Fruit fly (Drosophila melanogaster) whole organism, embryonic: Measurements from ENCODE around the gene CG31100.
A peak's percentile ranks its signal among the peaks of the same experiment; 100 is the strongest.

Experiments used
- Bdp1 ChIP-seq: fragments of 200-800 bp; sonication (Bioruptor generic); optimal IDR thresholded peaks from 3 replicates; lab custom pipeline; 2016; ENCODE audit warnings: missing biosample characterization, missing genetic modification characterization
- CG1024 ChIP-seq: fragments of 200-800 bp; sonication (Bioruptor generic); IDR thresholded peaks from 2 replicates; pipeline ENCODE4 v1.3.6; 2022; ENCODE audit warnings: missing biosample characterization, missing genetic modification characterization
- CG10654 ChIP-seq: fragments of 200-800 bp; sonication (Bioruptor generic); optimal IDR thresholded peaks from 2 replicates; lab custom pipeline; 2016; ENCODE audit warnings: missing biosample characterization, missing genetic modification characterization
- CG11093 ChIP-seq: fragments of 200-800 bp; sonication (Bioruptor generic); IDR thresholded peaks from 3 replicates; pipeline ENCODE4 v1.3.6; 2022; ENCODE audit warnings: missing biosample characterization, missing genetic modification characterization
- CG12659 ChIP-seq: fragments of 200-800 bp; sonication (Bioruptor generic); optimal IDR thresholded peaks from 3 replicates; lab custom pipeline; 2017; ENCODE audit warnings: mild to moderate bottlenecking, missing biosample characterization, missing genetic modification reagents, missing genetic modification characterization
- CG12769 ChIP-seq: fragments of 200-800 bp; sonication (Bioruptor generic); optimal IDR thresholded peaks from 2 replicates; lab custom pipeline; 2019; ENCODE audit warnings: missing biosample characterization, mild to moderate bottlenecking, missing genetic modification characterization, moderate library complexity
- CG13624 ChIP-seq: fragments of 200-800 bp; sonication (Bioruptor generic); optimal IDR thresholded peaks from 2 replicates; lab custom pipeline; 2016; ENCODE audit warnings: missing biosample characterization, missing genetic modification characterization
- CG16813 ChIP-seq: fragments of 200-800 bp; sonication (Bioruptor generic); IDR thresholded peaks from 3 replicates; pipeline ENCODE4 v1.3.6; 2022; ENCODE audit warnings: missing biosample characterization, missing genetic modification characterization; ENCODE audit not compliant: partially characterized antibody
- CG18262 ChIP-seq: fragments of 200-800 bp; optimal IDR thresholded peaks from 3 replicates; lab custom pipeline; 2019; ENCODE audit warnings: missing biosample characterization, mild to moderate bottlenecking, missing genetic modification characterization, moderate library complexity
- CG18619 ChIP-seq: fragments of 200-800 bp; sonication (Bioruptor generic); optimal IDR thresholded peaks from 3 replicates; lab custom pipeline; 2017; ENCODE audit warnings: missing biosample characterization, mild to moderate bottlenecking, missing genetic modification characterization
- CG2875 ChIP-seq: fragments of 200-800 bp; sonication (Bioruptor generic); optimal IDR thresholded peaks from 2 replicates; lab custom pipeline; 2017; ENCODE audit warnings: missing biosample characterization, mild to moderate bottlenecking, missing genetic modification characterization, missing genetic modification reagents
- CG3163 ChIP-seq: fragments of 200-800 bp; sonication (Bioruptor generic); optimal IDR thresholded peaks from 3 replicates; lab custom pipeline; 2016; ENCODE audit warnings: missing biosample characterization, missing genetic modification characterization
- CG3281 ChIP-seq: fragments of 200-800 bp; sonication (Bioruptor generic); optimal IDR thresholded peaks from 3 replicates; lab custom pipeline; 2017; ENCODE audit warnings: missing biosample characterization, mild to moderate bottlenecking, missing genetic modification characterization
- CG3847 ChIP-seq: fragments of 200-800 bp; sonication (Bioruptor generic); IDR thresholded peaks from 2 replicates; pipeline ENCODE4 v1.3.6; 2022; ENCODE audit warnings: missing biosample characterization, missing genetic modification characterization
- CG42726 ChIP-seq: fragments of 200-800 bp; sonication (Bioruptor generic); IDR thresholded peaks from 2 replicates; pipeline ENCODE4 v1.3.6; 2022; ENCODE audit warnings: missing biosample characterization, missing genetic modification characterization; ENCODE audit not compliant: partially characterized antibody
- CG4282 ChIP-seq: fragments of 200-800 bp; sonication (Bioruptor generic); optimal IDR thresholded peaks from 2 replicates; lab custom pipeline; 2016; ENCODE audit warnings: missing biosample characterization, missing genetic modification characterization
- CG5180 ChIP-seq: fragments of 200-800 bp; sonication (Bioruptor generic); optimal IDR thresholded peaks from 3 replicates; lab custom pipeline; 2017; ENCODE audit warnings: missing biosample characterization, missing genetic modification characterization, mild to moderate bottlenecking, moderate library complexity, missing genetic modification reagents
- CG5953 ChIP-seq: fragments of 200-800 bp; sonication (Bioruptor generic); IDR thresholded peaks from 2 replicates; pipeline ENCODE4 v1.3.6; 2022; ENCODE audit warnings: missing biosample characterization, missing genetic modification characterization
- CG6689 ChIP-seq: fragments of 200-800 bp; sonication (Bioruptor generic); IDR thresholded peaks from 2 replicates; pipeline ENCODE4 v1.3.6; 2022; ENCODE audit warnings: missing biosample characterization, missing genetic modification characterization
- CG6765 ChIP-seq: fragments of 200-800 bp; sonication (Bioruptor generic); optimal IDR thresholded peaks from 3 replicates; lab custom pipeline; 2017; ENCODE audit warnings: missing biosample characterization, mild to moderate bottlenecking, missing genetic modification characterization
- CG7745 ChIP-seq: fragments of 200-800 bp; sonication (Bioruptor generic); optimal IDR thresholded peaks from 2 replicates; lab custom pipeline; 2018; ENCODE audit warnings: missing biosample characterization, mild to moderate bottlenecking, missing genetic modification characterization, moderate library complexity
- CG8290 ChIP-seq, 3 experiments: fragments of 200-800 bp; sonication (Bioruptor generic); optimal IDR thresholded peaks; 2 replicates each; lab custom pipeline; 2016 to 2019; ENCODE audit warnings: missing biosample characterization in 3 of 3, missing genetic modification characterization in 3 of 3, mild to moderate bottlenecking in 2 of 3, moderate library complexity in 1 of 3
- CG8388 ChIP-seq: fragments of 200-800 bp; sonication (Bioruptor generic); optimal IDR thresholded peaks from 2 replicates; lab custom pipeline; 2019; ENCODE audit warnings: missing biosample characterization, mild to moderate bottlenecking, missing genetic modification characterization, moderate library complexity
- CG8944 ChIP-seq: fragments of 200-800 bp; sonication (Bioruptor generic); optimal IDR thresholded peaks from 3 replicates; lab custom pipeline; 2016; ENCODE audit warnings: missing biosample characterization, missing genetic modification characterization
- Camta ChIP-seq: fragments of 200-800 bp; sonication (Bioruptor generic); optimal IDR thresholded peaks from 2 replicates; lab custom pipeline; 2016; ENCODE audit warnings: missing biosample characterization, missing genetic modification characterization
- CoRest ChIP-seq: fragments of 200-800 bp; sonication (Bioruptor generic); optimal IDR thresholded peaks from 3 replicates; lab custom pipeline; 2018; ENCODE audit warnings: missing biosample characterization, mild to moderate bottlenecking, missing genetic modification characterization, moderate library complexity
- D ChIP-seq, 2 experiments: fragments of 200-800 bp in 1 of 2; fragments of >200 bp in 1 of 2; sonication (Bioruptor generic) in 1 of 2; optimal IDR thresholded peaks; 2 replicates in 1 of 2; 3 replicates in 1 of 2; lab custom pipeline; 2017; ENCODE audit warnings: mild to moderate bottlenecking in 1 of 2, missing biosample characterization in 1 of 2, missing genetic modification characterization in 1 of 2, missing genetic modification reagents in 1 of 2
- Dll ChIP-seq: fragments of 200-800 bp; sonication (Bioruptor generic); IDR thresholded peaks from 4 replicates; pipeline ENCODE4 v1.3.6; 2022; ENCODE audit warnings: missing biosample characterization, missing genetic modification characterization; ENCODE audit not compliant: partially characterized antibody
- Jarid2 ChIP-seq: fragments of 200-800 bp; sonication (Bioruptor generic); optimal IDR thresholded peaks from 3 replicates; lab custom pipeline; 2017; ENCODE audit warnings: mild to moderate bottlenecking, missing biosample characterization, missing genetic modification reagents, missing genetic modification characterization
- MTF-1 ChIP-seq: fragments of 200-800 bp; sonication (Bioruptor generic); optimal IDR thresholded peaks from 2 replicates; lab custom pipeline; 2018; ENCODE audit warnings: missing biosample characterization, mild to moderate bottlenecking, missing genetic modification characterization, borderline replicate concordance
- Mes4 ChIP-seq: fragments of 200-800 bp; sonication (Bioruptor generic); optimal IDR thresholded peaks from 2 replicates; lab custom pipeline; 2016; ENCODE audit warnings: missing biosample characterization, missing genetic modification characterization
- Rfx ChIP-seq: fragments of 200-800 bp; sonication (Bioruptor generic); IDR thresholded peaks from 2 replicates; pipeline ENCODE4 v1.3.6; 2022; ENCODE audit warnings: missing biosample characterization, missing genetic modification characterization
- cad ChIP-seq: fragments of >200 bp; optimal IDR thresholded peaks from 2 replicates; lab custom pipeline; 2017; ENCODE audit warnings: missing biosample characterization, missing genetic modification characterization
- chif ChIP-seq, 2 experiments: fragments of 200-800 bp; sonication (Bioruptor generic); optimal IDR thresholded peaks; 3 replicates each; lab custom pipeline; 2016; ENCODE audit warnings: missing biosample characterization in 2 of 2, missing genetic modification characterization in 2 of 2
- eyg ChIP-seq: fragments of 200-800 bp; sonication (Bioruptor generic); optimal IDR thresholded peaks from 3 replicates; lab custom pipeline; 2016; ENCODE audit warnings: missing biosample characterization, missing genetic modification characterization
- gsb ChIP-seq: fragments of 200-800 bp; sonication (Bioruptor generic); IDR thresholded peaks from 2 replicates; pipeline ENCODE4 v1.3.6; 2022; ENCODE audit warnings: missing biosample characterization, missing genetic modification characterization
- her ChIP-seq: fragments of 200-800 bp; sonication (Bioruptor generic); optimal IDR thresholded peaks from 2 replicates; lab custom pipeline; 2016; ENCODE audit warnings: missing biosample characterization, missing genetic modification characterization
- hkb ChIP-seq, 2 experiments: fragments of 200-800 bp in 1 of 2; fragments of >200 bp in 1 of 2; sonication (Bioruptor generic) in 1 of 2; IDR thresholded peaks in 1 of 2; optimal IDR thresholded peaks in 1 of 2; 2 replicates each; pipeline versions ENCODE4 v1.3.6 to Lab custom; 2017 to 2022; ENCODE audit warnings: missing biosample characterization in 1 of 2, missing genetic modification characterization in 1 of 2
- hth ChIP-seq: fragments of >200 bp; optimal IDR thresholded peaks from 2 replicates; lab custom pipeline; 2017; ENCODE audit warnings: inconsistent platforms
- lbe ChIP-seq: fragments of 200-800 bp; sonication (Bioruptor generic); optimal IDR thresholded peaks from 2 replicates; lab custom pipeline; 2016; ENCODE audit warnings: missing biosample characterization, mild to moderate bottlenecking, missing genetic modification characterization
- luna ChIP-seq: fragments of 200-800 bp; sonication (Bioruptor generic); optimal IDR thresholded peaks from 2 replicates; lab custom pipeline; 2016; ENCODE audit warnings: missing biosample characterization, missing genetic modification characterization
- nerfin-1 ChIP-seq: fragments of 200-800 bp; sonication (Bioruptor generic); optimal IDR thresholded peaks from 3 replicates; lab custom pipeline; 2019; ENCODE audit warnings: missing biosample characterization, mild to moderate bottlenecking, missing genetic modification characterization, moderate library complexity
- pita ChIP-seq: fragments of 200-800 bp; sonication (Bioruptor generic); optimal IDR thresholded peaks from 2 replicates; lab custom pipeline; 2017; ENCODE audit warnings: missing biosample characterization, mild to moderate bottlenecking, missing genetic modification characterization
- ranshi ChIP-seq: fragments of 200-800 bp; sonication (Bioruptor generic); IDR thresholded peaks from 2 replicates; pipeline ENCODE4 v1.3.6; 2022; ENCODE audit warnings: missing biosample characterization, missing genetic modification characterization
- rib ChIP-seq: fragments of 200-800 bp; sonication (Bioruptor generic); IDR thresholded peaks from 2 replicates; pipeline ENCODE4 v1.3.6; 2022; ENCODE audit warnings: missing biosample characterization, missing genetic modification characterization
- slbo ChIP-seq: fragments of 200-800 bp; sonication (Bioruptor generic); IDR thresholded peaks from 2 replicates; pipeline ENCODE4 v1.3.6; 2022; ENCODE audit warnings: missing biosample characterization, missing genetic modification characterization
- vfl ChIP-seq: fragments of 200-800 bp; sonication (Bioruptor generic); optimal IDR thresholded peaks from 2 replicates; lab custom pipeline; 2016; ENCODE audit warnings: missing biosample characterization, missing genetic modification characterization
- wor ChIP-seq: fragments of 200-800 bp; sonication (Bioruptor generic); IDR thresholded peaks from 2 replicates; pipeline ENCODE4 v1.3.6; 2022; ENCODE audit warnings: missing biosample characterization, missing genetic modification characterization

The CG31100 gene

DNA sequence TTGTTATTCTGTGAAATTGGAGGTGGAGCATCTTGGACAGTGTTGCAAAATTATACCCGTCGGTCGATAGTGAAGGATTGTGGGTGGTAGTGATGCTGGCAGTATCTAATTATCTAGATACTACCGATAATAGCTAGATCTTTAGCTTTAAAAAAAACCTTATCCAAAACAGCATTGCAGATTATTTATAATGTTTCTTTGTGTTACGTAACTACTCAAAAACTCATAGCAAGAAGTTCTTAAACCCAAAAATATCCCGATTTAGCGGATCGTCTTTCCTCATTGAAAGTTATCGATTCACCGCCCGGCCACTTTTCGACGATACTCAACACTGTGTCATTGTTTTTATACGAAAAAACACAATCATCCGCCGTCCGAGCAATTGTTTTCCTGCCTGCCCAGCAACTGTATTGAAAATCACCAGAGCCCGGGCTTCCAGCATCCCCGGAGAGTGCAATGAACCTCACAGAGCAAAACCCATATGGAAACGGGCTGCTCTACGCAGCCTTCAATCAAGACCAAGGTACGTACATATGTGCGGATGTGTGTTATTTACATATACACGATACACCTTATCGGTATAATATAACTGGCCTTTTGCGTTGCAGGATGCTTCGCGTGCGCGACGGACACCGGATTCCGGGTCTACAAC is 10.4 kb downstream of the CG31100 start, which contains the start of gene CG11975 (continued):
- peak; percentile 93 for TF ChIP-seq CG13624 (GFP tag; lab: Kevin White, UChicago)
- peak; percentile 86 for TF ChIP-seq CG3847
- TF ChIP-seq Dll (GFP tag; lab: Robert Waterston, UW) = peak; percentile 82
- TF ChIP-seq her (GFP tag; lab: Kevin White, UChicago) = peak; percentile 82
- TF ChIP-seq Jarid2 = peak; percentile 32
- 0 out of 2 replicates have a peak, but pooled peaks have one; percentile 47 for TF ChIP-seq CG6689
- peak; percentile 57 for TF ChIP-seq CG18619 (GFP tag; lab: Kevin White, UChicago)
- peak; percentile 70 for TF ChIP-seq CG18262
- TF ChIP-seq gsb (GFP tag; lab: Robert Waterston, UW) = 0 out of 2 replicates have a peak, but pooled peaks have one; percentile 12
- no peak for TF ChIP-seq rib (GFP tag; lab: Robert Waterston, UW)
- TF ChIP-seq wor (GFP tag; lab: Robert Waterston, UW) = peak; percentile 36; the same call in 1 of the 2 replicates
- peak; percentile 84 for TF ChIP-seq Rfx (GFP tag; lab: Robert Waterston, UW)
- TF ChIP-seq Camta = peak; percentile 83
- peak; percentile 80 for TF ChIP-seq eyg (GFP tag; lab: Kevin White, UChicago)
- peak; percentile 69 for TF ChIP-seq Mes4
- TF ChIP-seq CG3281 (GFP tag; lab: Kevin White, UChicago) = peak; percentile 76
- no peak for TF ChIP-seq CG2875 (GFP tag; lab: Kevin White, UChicago)
- peak; percentile 70 for TF ChIP-seq lbe (GFP tag; lab: Kevin White, UChicago)
- TF ChIP-seq hkb (optimal IDR thresholded peaks at IDR 0.05; lab: Kevin White, UChicago) = peak; percentile 77
- TF ChIP-seq hkb (GFP tag; IDR thresholded peaks at IDR 0.05; lab: Robert Waterston, UW) = no peak
- peak; percentile 83 for TF ChIP-seq CG12659 (GFP tag; lab: Kevin White, UChicago)
- 0 out of 2 replicates have a peak, but pooled peaks have one; percentile 53 for TF ChIP-seq ranshi (GFP tag; lab: Robert Waterston, UW)
- no peak for TF ChIP-seq CG6765
- TF ChIP-seq hth (lab: Kevin White, UChicago) = no peak
- TF ChIP-seq chif (GFP tag; optimal IDR thresholded peaks at IDR 0.05; lab: Kevin White, UChicago) = peak; percentile 72 to 81
- TF ChIP-seq CG42726 (GFP tag; lab: Robert Waterston, UW) = no peak
- TF ChIP-seq Bdp1 (GFP tag; lab: Kevin White, UChicago) = peak; percentile 75
- peak; percentile 84 for TF ChIP-seq CG8944
- peak; percentile 64 for TF ChIP-seq CG16813 (GFP tag; lab: Robert Waterston, UW)
- TF ChIP-seq CG4282 = peak; percentile 43
- TF ChIP-seq vfl (GFP tag; lab: Kevin White, UChicago) = peak; percentile 86
- TF ChIP-seq CG8290 (GFP tag; optimal IDR thresholded peaks at IDR 0.05; lab: Kevin White, UChicago) = peak; percentile 84
- peak in 1 of 2 experiments; percentile 2 for TF ChIP-seq CG8290 (tag; optimal IDR thresholded peaks at IDR 0.05; lab: Kevin White, UChicago)
- TF ChIP-seq nerfin-1 (tag; lab: Kevin White, UChicago) = peak; percentile 91
- TF ChIP-seq slbo (GFP tag; lab: Robert Waterston, UW) = peak; percentile 79
- no peak for TF ChIP-seq CG1024 (GFP tag; lab: Robert Waterston, UW)
- TF ChIP-seq CoRest (tag; lab: Kevin White, UChicago) = peak; percentile 74
- no peak for TF ChIP-seq CG5180 (GFP tag; lab: Kevin White, UChicago)
- no peak for TF ChIP-seq CG11093 (GFP tag; lab: Robert Waterston, UW)
- no peak for TF ChIP-seq CG7745 (tag; lab: Kevin White, UChicago)
- TF ChIP-seq cad = no peak
- peak; percentile 15 for TF ChIP-seq MTF-1
- TF ChIP-seq CG8388 (GFP tag; lab: Kevin White, UChicago) = peak; percentile 46
- no peak for TF ChIP-seq CG5953 (GFP tag; lab: Robert Waterston, UW)
- TF ChIP-seq CG3163 (GFP tag; lab: Kevin White, UChicago) = peak; percentile 73
- no peak for TF ChIP-seq CG12769 (tag; lab: Kevin White, UChicago)
- no peak for TF ChIP-seq pita (GFP tag; lab: Kevin White, UChicago)
- TF ChIP-seq CG10654 (GFP tag; lab: Kevin White, UChicago) = peak; percentile 69
- TF ChIP-seq D (optimal IDR thresholded peaks at IDR 0.05; lab: Kevin White, UChicago) = peak; percentile 57
- TF ChIP-seq D (GFP tag; optimal IDR thresholded peaks at IDR 0.05; lab: Kevin White, UChicago) = peak; percentile 16
- peak; percentile 72 for TF ChIP-seq luna
